Fruit fly (Drosophila melanogaster) ovary, adult (tissue): ENCODE measurements around the gene Dhc1.

Experiments
- CG17801 ChIP-seq: fragments of 200-800 bp; optimal IDR thresholded peaks from 2 replicates; lab custom pipeline; 2019; ENCODE audit warnings: missing biosample characterization, mild to moderate bottlenecking, missing genetic modification characterization, moderate library complexity; ENCODE audit not compliant: partially characterized antibody

Gene Dhc1

DNA sequence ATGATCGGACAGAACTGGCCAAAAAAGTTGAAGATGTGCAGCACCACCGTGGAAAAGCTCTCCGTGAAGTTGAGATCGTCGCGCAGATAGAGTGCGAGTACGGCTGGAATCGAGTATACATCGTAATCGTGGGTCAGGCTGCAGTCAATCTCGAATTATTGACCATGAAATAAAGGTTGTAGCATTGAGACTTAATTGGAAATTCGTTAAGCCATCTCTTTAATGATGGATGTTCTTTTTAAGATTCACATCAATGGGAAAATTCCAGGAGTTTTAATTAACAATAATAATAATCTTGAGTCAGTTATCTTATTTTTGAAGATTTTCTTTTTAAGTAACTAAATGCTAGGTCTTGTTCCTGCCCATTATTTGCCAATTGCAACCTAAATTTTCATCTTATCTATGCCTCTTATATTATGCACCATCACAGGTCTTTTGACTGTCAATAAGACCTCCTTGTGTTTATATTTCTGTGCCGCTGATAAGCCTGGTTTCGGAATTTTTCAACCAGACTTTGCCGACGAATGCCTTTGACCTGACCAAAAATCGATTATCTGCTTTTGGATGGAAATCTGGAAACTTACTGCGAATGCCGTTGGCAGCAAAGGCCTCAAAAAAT is 8.7 kb upstream of the Dhc1 start:
- TF ChIP-seq CG17801 (GFP tag; lab: Kevin White, UChicago), result no peak

DNA sequence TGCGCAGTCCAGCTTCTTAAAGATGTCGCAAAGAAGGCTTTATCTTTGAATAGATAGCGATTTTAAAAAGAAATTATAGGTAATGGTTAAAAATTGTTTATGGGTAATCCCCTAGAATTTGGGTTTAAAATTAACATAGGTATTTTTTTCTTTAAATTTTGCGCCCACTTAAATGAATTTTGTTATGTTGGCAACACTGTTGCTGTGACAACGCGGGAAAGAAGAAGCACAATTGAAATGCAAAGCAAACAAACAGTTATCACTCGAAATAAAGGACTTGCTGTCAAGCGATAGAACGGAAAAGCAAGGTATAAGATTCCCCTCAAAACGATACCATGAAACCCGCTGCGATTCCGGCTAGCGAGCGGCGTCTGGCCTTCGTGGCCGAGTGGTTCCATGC is 5.3 kb upstream of the Dhc1 start, which contains the start of gene nmdyn-D7:
Gene nmdyn-D7 (plus strand): TSS at position 194 of the 400 bp plus-strand sequence.
- TF ChIP-seq CG17801 (GFP tag; lab: Kevin White, UChicago), result no peak

DNA sequence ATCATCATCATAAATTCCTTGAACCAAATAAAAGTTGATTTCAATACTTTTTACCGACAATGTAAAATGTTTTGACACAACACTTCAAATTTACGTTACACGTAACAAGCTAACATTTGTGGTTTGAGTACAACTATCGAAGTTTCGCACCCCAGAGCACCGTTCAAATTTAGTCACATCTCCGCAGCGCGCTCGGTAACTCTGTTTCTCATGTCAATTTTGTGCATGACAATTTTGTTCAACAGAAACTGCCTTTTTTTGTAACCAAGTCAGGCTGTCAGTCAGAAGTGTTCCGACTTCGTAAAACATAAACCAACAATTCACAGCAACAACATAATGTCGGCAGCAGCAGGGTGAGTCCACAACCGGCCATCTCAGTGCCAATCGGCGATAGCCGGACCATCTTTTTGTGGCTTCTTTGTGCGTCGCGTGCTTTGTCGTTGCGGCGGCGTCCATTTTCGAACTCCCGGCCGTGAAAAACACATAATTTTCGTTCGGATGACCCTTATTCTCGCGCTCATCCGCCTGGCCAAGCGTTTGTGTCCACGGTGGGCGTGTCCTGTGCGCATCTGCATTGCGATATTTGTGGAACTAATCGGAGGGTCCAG is 3.4 kb upstream of the Dhc1 start, which contains the start of gene p23:
Gene p23 (plus strand): TSS at position 194 of the 608 bp plus-strand sequence.
- no peak for TF ChIP-seq CG17801 (GFP tag; lab: Kevin White, UChicago)

DNA sequence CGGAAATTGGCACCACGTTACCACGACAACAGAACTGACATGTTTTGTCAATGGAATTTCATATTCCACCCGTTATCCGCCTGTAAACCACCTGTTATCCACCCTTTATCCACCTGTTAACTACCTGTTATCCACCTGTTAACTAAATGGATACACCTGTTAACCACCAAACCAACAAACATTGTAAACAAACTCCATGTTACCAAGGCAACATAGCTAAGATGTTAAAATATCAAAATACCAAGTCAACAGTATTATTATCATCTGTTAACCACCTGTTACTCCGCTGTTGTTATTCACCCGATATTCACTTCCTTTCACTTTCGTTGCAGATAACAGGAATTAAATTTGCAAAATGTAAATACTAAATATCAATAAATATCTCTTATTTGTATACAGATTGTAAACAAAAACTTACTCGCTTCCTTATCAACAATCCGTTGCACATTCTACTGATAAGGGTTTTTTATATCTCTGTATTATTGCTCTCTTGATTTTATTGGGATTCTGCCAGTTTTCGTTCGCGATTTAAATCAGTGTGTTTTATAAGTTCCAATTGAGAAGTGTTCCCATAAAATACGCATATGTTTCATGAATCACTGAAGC is 628 bp upstream of the Dhc1 start, which contains the start of gene Nepl12:
Gene Nepl12 (plus strand): TSS at position 556 of the 606 bp plus-strand sequence.
- no peak for TF ChIP-seq CG17801 (GFP tag; lab: Kevin White, UChicago)

DNA sequence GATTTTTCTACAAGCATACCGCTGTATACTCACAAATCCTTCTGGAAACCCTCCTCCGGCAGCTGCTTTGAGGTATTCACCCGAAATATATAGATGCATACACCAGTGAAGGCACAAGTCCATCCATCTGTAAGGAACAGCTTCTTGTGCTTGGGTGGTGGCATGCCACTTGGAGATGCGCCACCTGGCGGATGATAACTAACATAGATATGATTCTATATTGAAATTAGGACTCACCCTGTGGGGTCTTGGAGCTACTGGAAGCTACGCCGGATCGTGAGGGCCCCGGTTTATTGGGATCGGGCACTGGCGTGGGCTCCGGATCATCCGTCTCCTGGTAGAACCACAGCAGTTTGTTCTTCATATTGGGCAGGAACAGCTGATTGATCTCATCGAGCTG is 1.2 kb downstream of the Dhc1 start:
- TF ChIP-seq CG17801 (GFP tag; lab: Kevin White, UChicago), result no peak

DNA sequence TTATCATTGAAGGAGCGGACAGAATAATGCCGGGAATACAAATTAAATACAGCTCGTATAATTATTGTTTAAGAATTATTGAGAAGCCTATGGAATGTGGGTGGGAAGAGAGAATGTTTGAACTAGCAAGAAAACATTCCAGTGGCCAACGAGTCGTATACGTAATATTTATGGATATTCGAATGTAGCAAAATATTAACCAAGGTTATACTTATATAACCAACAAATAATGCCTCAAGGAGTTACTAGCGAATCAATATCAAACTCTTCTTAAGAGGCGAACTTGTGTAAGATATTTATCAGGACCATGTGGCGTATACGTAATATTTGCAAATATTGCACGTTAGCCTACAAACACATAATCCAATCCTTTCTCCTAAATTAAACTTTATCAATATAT is 9.0 kb downstream of the Dhc1 start:
- TF ChIP-seq CG17801 (GFP tag; lab: Kevin White, UChicago), result no peak

DNA sequence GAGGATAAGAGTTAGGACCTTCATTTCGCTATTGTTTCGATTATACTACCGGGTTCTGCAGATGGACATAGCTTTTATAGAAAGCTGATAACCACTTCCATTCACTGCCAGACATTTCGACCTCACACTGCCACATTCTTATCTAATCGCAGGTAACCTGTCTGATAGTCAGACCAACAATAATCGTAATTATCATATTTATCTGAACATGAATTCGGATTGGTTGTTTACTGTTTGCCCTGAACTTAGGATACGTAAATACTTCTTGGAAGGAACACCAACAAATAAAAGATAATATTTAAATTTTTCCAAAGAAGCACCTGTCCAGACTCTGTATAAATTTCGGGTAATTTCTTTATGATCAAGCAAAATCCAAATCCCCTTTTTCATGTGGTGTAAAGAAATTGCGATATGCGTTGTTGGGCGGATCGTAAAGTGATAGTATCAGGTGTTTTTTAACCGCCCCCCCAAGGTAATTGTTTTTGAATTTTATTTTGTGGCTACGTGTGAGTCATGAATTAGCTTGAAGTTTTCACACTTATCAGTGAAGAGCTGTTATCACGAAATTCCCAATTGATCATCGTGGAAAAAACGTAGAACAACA is 28.2 kb downstream of the Dhc1 start, which contains the start of gene Fst:
Gene Fst (minus strand): TSS at position 51 of the 604 bp plus-strand sequence.
- TF ChIP-seq CG17801 (GFP tag; lab: Kevin White, UChicago), result no peak

DNA sequence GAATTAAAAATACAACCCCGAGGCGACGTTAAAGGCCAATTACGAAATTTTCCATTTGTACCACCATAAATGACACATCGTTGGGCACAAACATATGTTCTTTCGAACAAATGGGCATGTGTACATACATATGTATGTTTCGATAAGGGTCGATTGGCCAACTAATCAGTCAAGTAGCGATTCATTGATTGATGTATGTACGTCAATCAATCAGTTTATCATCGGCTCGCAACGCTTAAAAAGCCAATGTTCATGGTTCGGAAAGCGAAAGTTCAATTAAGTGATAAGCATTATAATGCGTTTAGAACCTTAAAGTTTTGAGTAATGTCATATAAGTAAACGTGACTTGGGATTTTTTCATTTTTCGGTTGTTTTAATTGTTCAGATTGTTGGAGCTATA is 29.8 kb downstream of the Dhc1 start:
- TF ChIP-seq CG17801 (GFP tag; lab: Kevin White, UChicago), result no peak

DNA sequence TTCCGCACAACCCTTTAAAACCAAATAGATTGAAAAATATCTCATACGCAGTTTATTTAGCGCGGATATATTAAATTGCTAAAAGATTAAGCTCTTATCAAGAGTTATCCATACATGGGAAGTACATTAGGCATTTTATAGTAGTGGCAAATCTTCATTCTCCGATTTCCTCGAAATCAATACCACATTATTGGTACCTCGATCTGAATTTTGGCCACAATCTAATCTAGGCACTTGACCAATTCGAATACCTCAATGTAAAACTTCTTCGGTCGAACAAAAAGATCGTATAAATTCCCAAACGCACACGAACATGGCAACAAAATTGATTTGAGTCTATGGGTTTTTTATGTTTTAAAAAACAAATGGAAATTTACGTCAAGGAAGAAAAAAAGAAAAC is 30.5 kb downstream of the Dhc1 start:
- no peak for TF ChIP-seq CG17801 (GFP tag; lab: Kevin White, UChicago)

DNA sequence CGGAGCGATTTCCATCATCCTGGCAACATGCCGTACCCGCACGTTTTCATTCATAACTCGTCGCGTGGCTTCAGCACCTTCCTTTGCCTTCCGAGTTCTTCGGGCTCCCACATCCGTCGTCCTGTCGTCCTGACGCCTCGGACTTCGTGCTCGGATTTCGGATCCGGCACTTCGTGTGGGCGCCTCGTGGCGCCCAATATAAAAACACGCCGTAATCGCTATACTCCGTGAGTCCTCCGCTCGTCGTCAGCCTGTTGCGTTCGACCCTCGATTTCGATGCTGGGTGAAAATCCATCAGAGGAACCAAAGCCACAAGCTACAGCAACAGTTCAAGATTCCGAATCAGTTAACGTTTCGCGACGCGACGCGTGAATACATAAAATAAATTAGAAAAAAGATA is 34.1 kb downstream of the Dhc1 start:
- TF ChIP-seq CG17801 (GFP tag; lab: Kevin White, UChicago), result no peak

DNA sequence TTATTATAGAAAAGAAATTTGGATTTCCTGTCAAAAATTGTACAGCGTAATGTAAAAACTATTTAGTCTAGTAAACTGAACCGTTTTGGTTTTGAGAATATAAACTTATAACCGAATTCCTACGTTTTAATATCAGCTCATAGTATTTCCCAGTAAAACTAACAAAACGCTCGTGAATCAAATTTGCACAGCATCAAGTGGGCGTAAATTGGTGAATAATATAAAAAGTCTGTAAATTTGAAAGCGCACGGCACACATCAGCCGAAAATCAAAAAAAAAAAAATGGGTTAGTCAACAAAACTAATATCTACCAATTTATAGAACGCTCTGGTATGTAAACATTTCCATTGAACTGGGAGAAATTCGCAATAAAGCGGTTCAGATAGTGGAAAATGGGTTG is 36.6 kb downstream of the Dhc1 start, which contains the start of gene Dh44:
Gene Dh44 (plus strand): TSS at position 301 of the 400 bp plus-strand sequence.
- no peak for TF ChIP-seq CG17801 (GFP tag; lab: Kevin White, UChicago)

DNA sequence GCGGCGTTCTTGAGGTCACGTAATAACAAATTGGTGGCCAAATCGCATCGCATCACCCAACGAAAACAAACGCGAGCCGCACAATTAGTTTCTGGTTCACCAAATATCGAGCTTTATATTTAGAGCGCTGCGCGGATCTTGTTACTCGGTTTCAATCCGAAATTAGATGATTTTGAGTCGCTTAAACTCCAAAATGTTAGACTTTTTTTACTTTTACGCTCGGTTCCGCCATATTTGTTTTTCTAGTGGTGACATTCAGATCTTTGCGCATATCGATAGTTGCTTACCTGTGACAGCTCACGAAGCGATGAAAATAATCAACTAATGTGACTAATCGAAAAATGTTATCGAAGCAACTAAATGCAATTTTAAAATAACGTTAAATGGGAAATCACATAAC is 37.1 kb downstream of the Dhc1 start, which contains the start of gene Scm:
Gene Scm (minus strand): TSS at position 251 of the 400 bp plus-strand sequence.
- TF ChIP-seq CG17801 (GFP tag; lab: Kevin White, UChicago), result peak; percentile 47

DNA sequence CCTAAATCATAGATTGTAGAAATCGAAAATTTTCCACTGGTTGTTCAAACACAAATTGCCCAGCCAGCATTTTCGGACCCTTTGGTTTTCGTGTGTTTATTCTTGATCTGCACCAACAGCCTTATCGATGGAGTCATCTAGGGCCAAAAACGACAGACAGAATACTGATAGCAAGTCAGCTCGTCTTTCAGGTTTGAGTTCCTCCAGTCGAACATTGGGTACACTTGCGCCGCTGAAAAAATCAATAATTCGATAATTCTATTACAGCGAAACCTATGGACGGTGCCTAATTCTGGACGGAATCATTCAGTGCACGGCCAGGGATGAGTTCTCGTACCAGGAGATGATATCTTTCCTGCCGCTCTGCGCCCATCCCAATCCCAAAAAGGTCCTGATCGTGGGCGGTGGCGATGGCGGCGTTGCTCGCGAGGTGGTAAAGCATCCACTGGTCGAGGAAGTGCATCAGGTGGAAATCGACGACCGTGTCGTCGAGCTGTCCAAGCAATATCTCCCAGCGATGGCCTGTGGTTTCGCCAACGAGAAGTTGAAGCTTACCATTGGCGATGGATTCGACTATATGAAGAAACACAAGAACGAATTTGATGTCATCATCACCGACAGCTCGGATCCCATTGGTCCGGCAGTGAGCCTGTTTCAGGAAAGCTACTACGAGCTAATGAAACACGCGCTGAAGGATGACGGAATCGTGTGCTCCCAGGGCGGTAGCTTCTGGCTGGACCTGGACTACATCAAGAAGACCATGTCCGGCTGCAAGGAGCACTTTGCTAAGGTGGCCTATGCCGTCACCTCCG is 42.1 kb downstream of the Dhc1 start:
- TF ChIP-seq CG17801 (GFP tag; lab: Kevin White, UChicago), result no peak

DNA sequence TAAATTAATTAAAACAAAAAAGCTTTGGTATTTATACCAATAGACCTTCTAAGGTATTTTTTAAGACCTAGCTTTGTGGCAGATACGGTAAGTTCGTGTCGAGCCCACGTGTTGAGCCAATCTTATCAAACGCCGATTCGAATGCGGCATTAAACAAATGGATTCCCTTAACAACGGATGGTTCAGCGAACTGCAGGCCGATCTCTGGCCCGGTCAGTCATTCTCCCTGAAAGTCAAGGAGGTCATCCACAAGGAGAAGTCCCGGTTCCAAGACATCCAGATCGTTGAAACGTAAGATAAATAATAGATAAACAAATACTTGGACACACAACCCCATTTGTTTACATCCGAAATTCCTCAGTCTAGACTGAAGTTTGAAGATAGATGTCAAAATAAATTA is 42.9 kb downstream of the Dhc1 start, which contains the start of gene SpdS:
Gene SpdS (plus strand): TSS at position 78 of the 400 bp plus-strand sequence.
- no peak for TF ChIP-seq CG17801 (GFP tag; lab: Kevin White, UChicago)
